Fruit fly (Drosophila melanogaster) whole organism, embryonic: ENCODE results near the gene Rab7.

Experiments used
- Asciz ChIP-seq: fragments of 200-800 bp; sonication (Bioruptor generic); optimal IDR thresholded peaks from 2 replicates; lab custom pipeline; 2017; ENCODE audit warnings: missing biosample characterization, mild to moderate bottlenecking, missing genetic modification characterization, missing genetic modification reagents
- Awh ChIP-seq: fragments of 200-800 bp; sonication (Bioruptor generic); IDR thresholded peaks from 2 replicates; pipeline ENCODE4, ENCODE4 v1.3.6; 2022; ENCODE audit warnings: missing biosample characterization, missing genetic modification characterization
- CG10267 ChIP-seq: fragments of 200-800 bp; sonication (Bioruptor generic); optimal IDR thresholded peaks from 2 replicates; lab custom pipeline; 2018; ENCODE audit warnings: missing biosample characterization, mild to moderate bottlenecking, missing genetic modification characterization, moderate library complexity
- CG10366 ChIP-seq: fragments of 200-800 bp; sonication (Bioruptor generic); IDR thresholded peaks from 2 replicates; pipeline ENCODE4 v1.3.6; 2022; ENCODE audit warnings: missing biosample characterization, missing genetic modification characterization
- CG11085 ChIP-seq: fragments of 200-800 bp; sonication (Bioruptor generic); IDR thresholded peaks from 2 replicates; pipeline ENCODE4 v1.3.6; 2022; ENCODE audit warnings: missing biosample characterization, missing genetic modification characterization
- CG12071 ChIP-seq: fragments of 200-800 bp; sonication (Bioruptor generic); optimal IDR thresholded peaks from 3 replicates; lab custom pipeline; 2018; ENCODE audit warnings: missing biosample characterization, mild to moderate bottlenecking, missing genetic modification characterization
- CG12219 ChIP-seq: fragments of 200-800 bp; sonication (Bioruptor generic); optimal IDR thresholded peaks from 3 replicates; lab custom pipeline; 2018; ENCODE audit warnings: missing biosample characterization, mild to moderate bottlenecking, missing genetic modification characterization
- CG12659 ChIP-seq: fragments of 200-800 bp; sonication (Bioruptor generic); optimal IDR thresholded peaks from 3 replicates; lab custom pipeline; 2017; ENCODE audit warnings: mild to moderate bottlenecking, missing biosample characterization, missing genetic modification reagents, missing genetic modification characterization
- CG12744 ChIP-seq: fragments of 200-800 bp; sonication (Bioruptor generic); optimal IDR thresholded peaks from 2 replicates; lab custom pipeline; 2016; ENCODE audit warnings: missing biosample characterization, missing genetic modification characterization
- CG13123 ChIP-seq: fragments of 200-800 bp; sonication (Bioruptor generic); optimal IDR thresholded peaks from 2 replicates; lab custom pipeline; 2016; ENCODE audit warnings: missing biosample characterization, missing genetic modification characterization
- CG14014 ChIP-seq: fragments of 200-800 bp; sonication (Bioruptor generic); IDR thresholded peaks from 2 replicates; pipeline ENCODE4 v1.3.6; 2022; ENCODE audit warnings: missing biosample characterization, missing genetic modification characterization
- CG14965 ChIP-seq: fragments of 200-800 bp; sonication (Bioruptor generic); optimal IDR thresholded peaks from 2 replicates; lab custom pipeline; 2016; ENCODE audit warnings: missing biosample characterization, missing genetic modification characterization, borderline replicate concordance
- CG15011 ChIP-seq: fragments of 200-800 bp; sonication (Bioruptor generic); optimal IDR thresholded peaks from 3 replicates; lab custom pipeline; 2018; ENCODE audit warnings: missing biosample characterization, mild to moderate bottlenecking, missing genetic modification characterization
- CG1602 ChIP-seq: fragments of 200-800 bp; sonication (Bioruptor generic); optimal IDR thresholded peaks from 3 replicates; lab custom pipeline; 2016; ENCODE audit warnings: missing biosample characterization, missing genetic modification characterization
- CG17361 ChIP-seq: fragments of 200-800 bp; sonication (Bioruptor generic); IDR thresholded peaks from 3 replicates; pipeline ENCODE4 v1.3.6; 2022; ENCODE audit warnings: missing biosample characterization, missing genetic modification characterization
- CG17568 ChIP-seq: fragments of 200-800 bp; sonication (Bioruptor generic); optimal IDR thresholded peaks from 2 replicates; lab custom pipeline; 2018; ENCODE audit warnings: missing biosample characterization, mild to moderate bottlenecking, missing genetic modification characterization, moderate library complexity
- CG17802 ChIP-seq: fragments of 200-800 bp; sonication (Bioruptor generic); optimal IDR thresholded peaks from 2 replicates; lab custom pipeline; 2018; ENCODE audit warnings: missing biosample characterization, mild to moderate bottlenecking, missing genetic modification characterization, moderate library complexity
- CG17912 ChIP-seq: fragments of 200-800 bp; sonication (Bioruptor generic); optimal IDR thresholded peaks from 2 replicates; lab custom pipeline; 2018; ENCODE audit warnings: missing biosample characterization, mild to moderate bottlenecking, missing genetic modification characterization
- CG32767 ChIP-seq: fragments of 200-800 bp; sonication (Bioruptor generic); IDR thresholded peaks from 2 replicates; pipeline ENCODE4 v1.3.6; 2022; ENCODE audit warnings: missing biosample characterization, missing genetic modification characterization
- CG33213 ChIP-seq: fragments of 200-800 bp; sonication (Bioruptor generic); optimal IDR thresholded peaks from 3 replicates; lab custom pipeline; 2016; ENCODE audit warnings: missing biosample characterization, missing genetic modification characterization
- CG34224 ChIP-seq: fragments of 200-800 bp; sonication (Bioruptor generic); IDR thresholded peaks from 3 replicates; pipeline ENCODE4 v1.3.6; 2022; ENCODE audit warnings: missing biosample characterization, missing genetic modification characterization; ENCODE audit not compliant: partially characterized antibody
- CG4360 ChIP-seq: fragments of 200-800 bp; sonication (Bioruptor generic); IDR thresholded peaks from 2 replicates; pipeline ENCODE4 v1.3.6; 2022; ENCODE audit warnings: missing biosample characterization, missing genetic modification characterization
- CG43689 ChIP-seq: fragments of 200-800 bp; sonication (Bioruptor generic); IDR thresholded peaks from 2 replicates; pipeline ENCODE4 v1.3.6; 2022; ENCODE audit warnings: missing biosample characterization, missing genetic modification characterization
- CG4617 ChIP-seq: fragments of 200-800 bp; sonication (Bioruptor generic); optimal IDR thresholded peaks from 3 replicates; lab custom pipeline; 2016; ENCODE audit warnings: missing biosample characterization, missing genetic modification characterization, borderline replicate concordance
- CG5245 ChIP-seq: fragments of 200-800 bp; sonication (Bioruptor generic); optimal IDR thresholded peaks from 3 replicates; lab custom pipeline; 2016; ENCODE audit warnings: missing biosample characterization, missing genetic modification characterization
- CG8089 ChIP-seq: fragments of 200-800 bp; sonication (Bioruptor generic); optimal IDR thresholded peaks from 3 replicates; lab custom pipeline; 2016; ENCODE audit warnings: missing biosample characterization, missing genetic modification characterization
- CTCF ChIP-seq: fragments of 200-800 bp; sonication (Bioruptor generic); optimal IDR thresholded peaks from 2 replicates; lab custom pipeline; 2017; ENCODE audit warnings: missing biosample characterization, mild to moderate bottlenecking, missing genetic modification characterization, moderate library complexity
- D19A ChIP-seq: fragments of 200-800 bp; optimal IDR thresholded peaks from 3 replicates; lab custom pipeline; 2019; ENCODE audit warnings: missing biosample characterization, mild to moderate bottlenecking, missing genetic modification characterization, moderate library complexity
- Deaf1 ChIP-seq: fragments of 200-800 bp; optimal IDR thresholded peaks from 3 replicates; lab custom pipeline; 2019; ENCODE audit warnings: missing biosample characterization, mild to moderate bottlenecking, missing genetic modification characterization, moderate library complexity
- Doc3 ChIP-seq: fragments of 200-800 bp; sonication (Bioruptor generic); IDR thresholded peaks from 3 replicates; pipeline ENCODE4 v1.3.6; 2022; ENCODE audit warnings: missing biosample characterization, missing genetic modification characterization; ENCODE audit not compliant: partially characterized antibody
- Lhr ChIP-seq: fragments of 200-800 bp; sonication (Bioruptor generic); optimal IDR thresholded peaks from 3 replicates; lab custom pipeline; 2017; ENCODE audit warnings: mild to moderate bottlenecking, missing biosample characterization, missing genetic modification reagents, missing genetic modification characterization
- MESR4 ChIP-seq: fragments of 200-800 bp; sonication (Bioruptor generic); optimal IDR thresholded peaks from 2 replicates; lab custom pipeline; 2018; ENCODE audit warnings: missing biosample characterization, mild to moderate bottlenecking, missing genetic modification characterization, moderate library complexity
- NC2α ChIP-seq: fragments of 200-800 bp; sonication (Bioruptor generic); optimal IDR thresholded peaks from 2 replicates; lab custom pipeline; 2016; ENCODE audit warnings: missing biosample characterization, missing genetic modification characterization
- Neu2 ChIP-seq: fragments of 200-800 bp; sonication (Bioruptor generic); optimal IDR thresholded peaks from 3 replicates; lab custom pipeline; 2016; ENCODE audit warnings: missing biosample characterization, missing genetic modification characterization, borderline replicate concordance
- Rfx ChIP-seq: fragments of 200-800 bp; sonication (Bioruptor generic); IDR thresholded peaks from 2 replicates; pipeline ENCODE4 v1.3.6; 2022; ENCODE audit warnings: missing biosample characterization, missing genetic modification characterization
- Sox102F ChIP-seq: fragments of 200-800 bp; sonication (Bioruptor generic); optimal IDR thresholded peaks from 2 replicates; lab custom pipeline; 2018; ENCODE audit warnings: missing biosample characterization, mild to moderate bottlenecking, missing genetic modification characterization, moderate library complexity
- Sry-β ChIP-seq: fragments of 200-800 bp; sonication (Bioruptor generic); optimal IDR thresholded peaks from 2 replicates; lab custom pipeline; 2018; ENCODE audit warnings: missing biosample characterization, mild to moderate bottlenecking, missing genetic modification characterization, moderate library complexity
- abd-A ChIP-seq: fragments of 200-800 bp; sonication (Bioruptor generic); optimal IDR thresholded peaks from 3 replicates; lab custom pipeline; 2019; ENCODE audit warnings: missing biosample characterization, mild to moderate bottlenecking, missing genetic modification characterization, moderate library complexity
- ara ChIP-seq: fragments of 200-800 bp; sonication (Bioruptor generic); IDR thresholded peaks from 2 replicates; pipeline ENCODE4 v1.3.6; 2022; ENCODE audit warnings: missing biosample characterization, missing genetic modification characterization
- bab2 ChIP-seq: fragments of 200-800 bp; sonication (Bioruptor generic); optimal IDR thresholded peaks from 2 replicates; lab custom pipeline; 2016; ENCODE audit warnings: missing biosample characterization, missing genetic modification characterization
- bowl ChIP-seq: fragments of 200-800 bp; sonication (Bioruptor generic); IDR thresholded peaks from 2 replicates; pipeline ENCODE4 v1.3.6; 2022; ENCODE audit warnings: missing biosample characterization, missing genetic modification characterization
- dan ChIP-seq: fragments of 200-800 bp; sonication (Bioruptor generic); IDR thresholded peaks from 2 replicates; pipeline ENCODE4 v1.3.6; 2022; ENCODE audit warnings: missing biosample characterization, missing genetic modification characterization
- lbe ChIP-seq: fragments of 200-800 bp; sonication (Bioruptor generic); optimal IDR thresholded peaks from 2 replicates; lab custom pipeline; 2016; ENCODE audit warnings: missing biosample characterization, mild to moderate bottlenecking, missing genetic modification characterization
- onecut ChIP-seq: fragments of 200-800 bp; sonication (Bioruptor generic); IDR thresholded peaks from 2 replicates; pipeline ENCODE4 v1.3.6; 2022; ENCODE audit warnings: missing biosample characterization, missing genetic modification characterization
- pan ChIP-seq, 4 experiments: fragments of >200 bp in 3 of 4; fragments of 200-800 bp in 1 of 4; sonication (Bioruptor generic) in 1 of 4; optimal IDR thresholded peaks in 3 of 4; IDR thresholded peaks in 1 of 4; 2 replicates each; pipeline versions ENCODE4 v1.3.6 to Lab custom; 2017 to 2022; ENCODE audit warnings: missing biosample characterization in 2 of 4, missing genetic modification characterization in 2 of 4, mixed read lengths in 1 of 4
- repo ChIP-seq: fragments of 200-800 bp; sonication (Bioruptor generic); optimal IDR thresholded peaks from 2 replicates; lab custom pipeline; 2016; ENCODE audit warnings: missing biosample characterization, missing genetic modification characterization
- row ChIP-seq: fragments of 200-800 bp; sonication (Bioruptor generic); IDR thresholded peaks from 3 replicates; pipeline ENCODE4 v1.3.6; 2022; ENCODE audit warnings: missing biosample characterization, missing genetic modification characterization
- run ChIP-seq: fragments of 200-800 bp; sonication (Bioruptor generic); optimal IDR thresholded peaks from 3 replicates; lab custom pipeline; 2018; ENCODE audit warnings: missing biosample characterization, mild to moderate bottlenecking, missing genetic modification characterization
- seq ChIP-seq: fragments of 200-800 bp; sonication (Bioruptor generic); IDR thresholded peaks from 2 replicates; pipeline ENCODE4 v1.3.6; 2022; ENCODE audit warnings: missing biosample characterization, missing genetic modification characterization
- usp ChIP-seq: fragments of >200 bp; optimal IDR thresholded peaks from 2 replicates; lab custom pipeline; 2017; ENCODE audit warnings: missing biosample characterization, missing genetic modification characterization
- wor ChIP-seq: fragments of 200-800 bp; sonication (Bioruptor generic); IDR thresholded peaks from 2 replicates; pipeline ENCODE4 v1.3.6; 2022; ENCODE audit warnings: missing biosample characterization, missing genetic modification characterization

The Rab7 gene

dm6 chr3R:23986479-23986930, 6.3 kb upstream of the Rab7 start, which contains the start of the genes CG13603 and CG5902 (continued):
- TF ChIP-seq dan (GFP tag; lab: Robert Waterston, UW): no peak
- TF ChIP-seq CG10267 (tag; lab: Kevin White, UChicago): peak; percentile 96
- TF ChIP-seq CG10366 (GFP tag; lab: Robert Waterston, UW): peak; percentile 37
- no peak for TF ChIP-seq CG14965 (GFP tag; lab: Kevin White, UChicago)
- TF ChIP-seq Doc3 (GFP tag; lab: Robert Waterston, UW): peak; percentile 66
- no peak for TF ChIP-seq lbe (GFP tag; lab: Kevin White, UChicago)
- TF ChIP-seq Lhr (GFP tag; lab: Kevin White, UChicago): no peak
- no peak for TF ChIP-seq ara
- no peak for TF ChIP-seq Neu2 (GFP tag; lab: Kevin White, UChicago)
- TF ChIP-seq bab2 (GFP tag; lab: Kevin White, UChicago): peak; percentile 26
- TF ChIP-seq CG17802 (tag; lab: Kevin White, UChicago): no peak
- TF ChIP-seq CG15011: no peak
- peak; percentile 67 for TF ChIP-seq repo (GFP tag; lab: Kevin White, UChicago)
- peak; percentile 13; the same call in 1 of the 2 replicates for TF ChIP-seq CG14014 (GFP tag; lab: Robert Waterston, UW)
- no peak for TF ChIP-seq wor
- TF ChIP-seq Rfx (GFP tag; lab: Robert Waterston, UW): peak; percentile 81
- TF ChIP-seq CG13123 (GFP tag; lab: Kevin White, UChicago): peak; percentile 23
- TF ChIP-seq CG43689 (GFP tag; lab: Robert Waterston, UW): no peak
- no peak for TF ChIP-seq NC2α (GFP tag; lab: Kevin White, UChicago)
- peak; percentile 97 for TF ChIP-seq CG4617 (GFP tag; lab: Kevin White, UChicago)
- TF ChIP-seq CG8089 (GFP tag; lab: Kevin White, UChicago): peak; percentile 0
- TF ChIP-seq D19A: no peak
- no peak for TF ChIP-seq Deaf1
- peak; percentile 36; the same call in 1 of the 2 replicates for TF ChIP-seq CG32767 (GFP tag; lab: Robert Waterston, UW)
- no peak for TF ChIP-seq Sry-β (GFP tag; lab: Kevin White, UChicago)
- TF ChIP-seq CG33213: peak; percentile 64
- no peak for TF ChIP-seq abd-A (tag; lab: Kevin White, UChicago)
- TF ChIP-seq CG5245 (GFP tag; lab: Kevin White, UChicago): peak; percentile 26
- TF ChIP-seq seq (GFP tag; lab: Robert Waterston, UW): no peak
- no peak for TF ChIP-seq Awh (GFP tag; lab: Robert Waterston, UW)
- no peak for TF ChIP-seq bowl (GFP tag; lab: Robert Waterston, UW)
- TF ChIP-seq CG12071: no peak
- no peak for TF ChIP-seq usp (GFP tag; lab: Kevin White, UChicago)
- TF ChIP-seq Sox102F (GFP tag; lab: Kevin White, UChicago): no peak
- peak; percentile 80 for TF ChIP-seq CG12659 (GFP tag; lab: Kevin White, UChicago)
- peak; percentile 58; the same call in 2 of the 3 replicates for TF ChIP-seq row (GFP tag; lab: Robert Waterston, UW)
- no peak for TF ChIP-seq CG17361 (GFP tag; lab: Robert Waterston, UW)
- peak; percentile 95 for TF ChIP-seq MESR4
- no peak for TF ChIP-seq CG12744 (GFP tag; lab: Kevin White, UChicago)
- TF ChIP-seq run (tag; lab: Kevin White, UChicago): no peak
- no peak for TF ChIP-seq pan (optimal IDR thresholded peaks at IDR 0.05; lab: Kevin White, UChicago)
- TF ChIP-seq pan (GFP tag; optimal IDR thresholded peaks at IDR 0.05 in 1 of 2, IDR thresholded peaks at IDR 0.05 in 1 of 2): no peak
- TF ChIP-seq CG34224 (GFP tag; lab: Robert Waterston, UW): peak; percentile 71; the same call in 2 of the 3 replicates
- TF ChIP-seq Asciz (GFP tag; lab: Kevin White, UChicago): no peak
- TF ChIP-seq onecut: peak; percentile 56; the same call in 1 of the 2 replicates
- no peak for TF ChIP-seq CG11085
- peak; percentile 41; the same call in 1 of the 2 replicates for TF ChIP-seq CG4360 (GFP tag; lab: Robert Waterston, UW)
- TF ChIP-seq CG17912: no peak
- TF ChIP-seq CTCF: no peak
- TF ChIP-seq CG1602 (GFP tag; lab: Kevin White, UChicago): no peak
- no peak for TF ChIP-seq CG12219 (GFP tag; lab: Kevin White, UChicago)
- TF ChIP-seq CG17568 (GFP tag; lab: Kevin White, UChicago): no peak
